Worm (Caenorhabditis elegans): ENCODE measurements around the gene C39H7.4.

DNA sequence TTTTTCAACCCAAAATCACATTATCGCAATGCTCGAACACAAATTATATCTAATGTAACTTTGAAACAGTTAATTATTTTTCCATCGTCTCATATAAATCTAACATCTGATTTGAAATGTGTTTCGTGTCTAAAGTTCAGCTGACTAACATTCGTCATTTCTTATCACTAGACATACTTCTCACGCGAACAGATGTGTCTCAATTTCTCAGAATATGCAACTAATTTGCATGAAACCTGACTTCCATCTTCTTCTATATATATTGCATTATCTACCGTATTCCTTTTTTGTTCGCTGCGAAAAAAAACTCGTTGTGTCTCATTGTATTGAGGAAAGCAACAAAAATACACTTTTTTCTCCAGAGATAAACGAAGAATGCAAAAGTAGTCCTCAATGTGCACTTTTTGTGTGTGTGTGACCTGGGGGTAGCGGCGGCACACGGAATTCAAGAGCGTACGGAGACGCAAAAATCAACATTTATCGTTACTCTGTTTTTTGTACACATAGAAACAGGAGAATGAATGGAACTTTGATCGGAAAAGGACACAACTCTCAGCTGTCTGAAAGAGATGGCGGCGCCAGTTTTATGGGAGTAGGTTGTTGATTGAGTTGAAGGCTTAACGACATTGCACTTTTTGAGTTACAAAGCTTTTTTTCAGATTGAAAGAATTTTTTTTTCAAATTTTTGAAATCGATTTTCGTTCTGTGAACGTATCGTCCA lies 33.7 kb downstream of the C39H7.4 start:
- no peak for TF ChIP-seq ceh-8 (GFP tag; optimal IDR thresholded peaks at IDR 0.05)
- TF ChIP-seq elt-2 (tag; optimal IDR thresholded peaks at IDR 0.05): no peak
- no peak for TF ChIP-seq mab-9 (GFP tag; IDR thresholded peaks at IDR 0.05)
- TF ChIP-seq ceh-82 (tag; optimal IDR thresholded peaks at IDR 0.05): no peak
- no peak for TF ChIP-seq lsy-2 (tag; optimal IDR thresholded peaks at IDR 0.05)
- TF ChIP-seq nhr-85 (tag): no peak
- no peak for TF ChIP-seq pag-3 (tag; optimal IDR thresholded peaks at IDR 0.05; ENCODE audit: borderline replicate concordance, insufficient read depth)
- TF ChIP-seq lin-15B (tag; optimal IDR thresholded peaks at IDR 0.05): no peak
- no peak for TF ChIP-seq nhr-237 (tag; optimal IDR thresholded peaks at IDR 0.05)
- TF ChIP-seq ama-1 (optimal IDR thresholded peaks at IDR 0.05): no peak
